Fruit fly (Drosophila melanogaster): ENCODE results near the gene CG5555.

Gene CG5555

DNA sequence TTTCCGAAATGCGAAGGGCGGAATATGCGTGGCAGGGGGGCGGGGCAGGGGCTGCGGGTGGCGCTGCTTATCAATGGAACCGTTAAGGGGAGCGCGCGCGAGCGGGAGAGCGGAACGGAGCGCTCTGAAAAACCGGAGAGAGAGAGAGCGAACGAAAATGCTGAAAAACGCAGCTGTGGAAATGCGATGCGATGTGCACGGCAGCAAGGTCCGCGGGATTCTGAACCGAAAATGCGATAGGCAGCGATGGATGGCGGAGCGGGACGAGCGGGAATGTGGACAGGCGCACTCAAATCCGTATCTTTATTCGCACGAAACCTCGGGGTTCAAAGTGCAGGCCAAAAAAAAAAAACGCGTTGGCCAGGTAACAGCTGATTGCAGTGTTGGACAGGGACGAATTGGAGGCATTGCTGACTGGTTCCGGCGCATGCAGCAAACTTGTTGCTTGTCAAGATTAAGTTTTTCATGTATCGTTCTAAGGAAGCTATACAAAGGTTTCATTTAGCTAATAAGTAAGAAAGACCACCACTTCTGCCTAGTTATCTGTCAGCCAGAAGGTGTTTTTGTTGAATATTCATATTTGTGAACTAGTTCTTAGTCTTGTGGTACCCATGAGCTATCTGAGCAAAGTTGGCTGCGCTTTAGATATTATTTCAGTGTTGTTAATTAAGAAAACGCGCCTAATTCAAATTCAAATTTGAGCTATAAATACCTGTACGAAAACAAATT lies 32.7 kb downstream of the CG5555 start, which contains the start of gene Ppcs (continued):
- TF ChIP-seq tup (GFP tag; optimal IDR thresholded peaks at IDR 0.05) (no peak), CG9797 (GFP tag; optimal IDR thresholded peaks at IDR 0.05) (peak; percentile 25), tio (GFP tag; optimal IDR thresholded peaks at IDR 0.05) (peak; percentile 25), Sry-β (GFP tag; optimal IDR thresholded peaks at IDR 0.05) (peak; percentile 51), Lim3 (GFP tag; IDR thresholded peaks at IDR 0.05) (no peak), BEAF-32 (GFP tag; optimal IDR thresholded peaks at IDR 0.05) (peak; percentile 48), gcm (GFP tag; optimal IDR thresholded peaks at IDR 0.05) (no peak), B-H2 (GFP tag; optimal IDR thresholded peaks at IDR 0.05) (peak; percentile 70), CG3838 (GFP tag; optimal IDR thresholded peaks at IDR 0.05) (no peak), CG18011 (GFP tag; optimal IDR thresholded peaks at IDR 0.05) (peak; percentile 19), CG17359 (tag; optimal IDR thresholded peaks at IDR 0.05) (peak; percentile 32), B-H1 (GFP tag; IDR thresholded peaks at IDR 0.05) (no peak; the same call in 2 of the 3 replicates), CG31365 (tag; optimal IDR thresholded peaks at IDR 0.05) (peak; percentile 12), CG6654 (GFP tag; optimal IDR thresholded peaks at IDR 0.05) (no peak), Atf-2 (GFP tag; optimal IDR thresholded peaks at IDR 0.05) (peak; percentile 54), tna (GFP tag; IDR thresholded peaks at IDR 0.05; ENCODE audit: partially characterized antibody) (no peak), hkb (optimal IDR thresholded peaks at IDR 0.05) (no peak), hkb (GFP tag; IDR thresholded peaks at IDR 0.05) (no peak; the same call in 1 of the 2 replicates), CG11247 (GFP tag; IDR thresholded peaks at IDR 0.05) (0 out of 2 replicates have a peak, but pooled peaks have one; percentile 27), CG5180 (GFP tag; optimal IDR thresholded peaks at IDR 0.05) (peak; percentile 30), ATbp (GFP tag; optimal IDR thresholded peaks at IDR 0.05) (no peak), tap (tag; optimal IDR thresholded peaks at IDR 0.05) (no peak), Dip2 (GFP tag; IDR thresholded peaks at IDR 0.05) (no peak), dati (GFP tag; IDR thresholded peaks at IDR 0.05) (no peak), ato (GFP tag; IDR thresholded peaks at IDR 0.05; ENCODE audit: partially characterized antibody) (no peak), Chrac-16 (GFP tag; optimal IDR thresholded peaks at IDR 0.05) (peak; percentile 54), Optix (GFP tag; IDR thresholded peaks at IDR 0.05) (no peak), fu2 (GFP tag; optimal IDR thresholded peaks at IDR 0.05) (peak; percentile 73), grn (GFP tag; optimal IDR thresholded peaks at IDR 0.05) (no peak), az2 (GFP tag; optimal IDR thresholded peaks at IDR 0.05) (peak; percentile 57), H2.0 (GFP tag; IDR thresholded peaks at IDR 0.05) (no peak), CG8478 (optimal IDR thresholded peaks at IDR 0.05) (no peak), CG6254 (GFP tag; optimal IDR thresholded peaks at IDR 0.05) (peak; percentile 57), CG8290 (GFP tag; optimal IDR thresholded peaks at IDR 0.05) (peak; percentile 32), CG8290 (tag; optimal IDR thresholded peaks at IDR 0.05) (peak; percentile 28 to 43), Gsc (GFP tag; IDR thresholded peaks at IDR 0.05) (no peak), CG4707 (GFP tag; optimal IDR thresholded peaks at IDR 0.05) (no peak), CG10462 (GFP tag; optimal IDR thresholded peaks at IDR 0.05) (no peak), vvl (GFP tag; IDR thresholded peaks at IDR 0.05) (peak; percentile 22), cg (GFP tag; optimal IDR thresholded peaks at IDR 0.05) (no peak), CG34224 (GFP tag; IDR thresholded peaks at IDR 0.05; ENCODE audit: partially characterized antibody) (peak; percentile 66; the same call in 2 of the 3 replicates), CG33213 (GFP tag; optimal IDR thresholded peaks at IDR 0.05) (peak; percentile 67), al (GFP tag; IDR thresholded peaks at IDR 0.05) (0 out of 2 replicates have a peak, but pooled peaks have one; percentile 35), CG11085 (GFP tag; IDR thresholded peaks at IDR 0.05) (peak; percentile 30; the same call in 1 of the 2 replicates), CG7963 (GFP tag; IDR thresholded peaks at IDR 0.05; ENCODE audit: partially characterized antibody) (0 out of 3 replicates have a peak, but pooled peaks have one; percentile 22), nau (GFP tag; optimal IDR thresholded peaks at IDR 0.05) (peak; percentile 69), Blimp-1 (GFP tag; optimal IDR thresholded peaks at IDR 0.05) (peak; percentile 18), pzg (GFP tag; optimal IDR thresholded peaks at IDR 0.05) (peak; percentile 69), lilli (GFP tag; optimal IDR thresholded peaks at IDR 0.05) (peak; percentile 73), ttk (GFP tag; IDR thresholded peaks at IDR 0.05) (no peak)
